Fruit fly (Drosophila melanogaster): ENCODE results near the gene CG42713.

Gene CG42713

dm6 chr2L:8879241-8879931, 11.9 kb upstream of the CG42713 start:
- no peak for TF ChIP-seq Crg-1 (GFP tag; optimal IDR thresholded peaks at IDR 0.05)
- TF ChIP-seq ovo (GFP tag; optimal IDR thresholded peaks at IDR 0.05): no peak
- TF ChIP-seq CG12768 (GFP tag; optimal IDR thresholded peaks at IDR 0.05): no peak
- no peak for TF ChIP-seq tj (GFP tag; optimal IDR thresholded peaks at IDR 0.05)
- TF ChIP-seq CG33017 (tag; optimal IDR thresholded peaks at IDR 0.05): no peak
- no peak for TF ChIP-seq CG1620 (GFP tag; optimal IDR thresholded peaks at IDR 0.05)
- TF ChIP-seq CG7101 (tag; optimal IDR thresholded peaks at IDR 0.05): no peak
- no peak for TF ChIP-seq CG11617 (GFP tag; optimal IDR thresholded peaks at IDR 0.05)
- no peak for TF ChIP-seq Clk (GFP tag; optimal IDR thresholded peaks at IDR 0.05)
- no peak for TF ChIP-seq Mnt (GFP tag; optimal IDR thresholded peaks at IDR 0.05)

- no peak for TF ChIP-seq pad (GFP tag; optimal IDR thresholded peaks at IDR 0.05)
- TF ChIP-seq cnc (optimal IDR thresholded peaks at IDR 0.05): no peak
- no peak for TF ChIP-seq cic (GFP tag; optimal IDR thresholded peaks at IDR 0.05)
- TF ChIP-seq CG5204 (GFP tag; optimal IDR thresholded peaks at IDR 0.05): no peak
- TF ChIP-seq Mnt (GFP tag; optimal IDR thresholded peaks at IDR 0.05): no peak
- TF ChIP-seq ovo (GFP tag; optimal IDR thresholded peaks at IDR 0.05): no peak
- TF ChIP-seq CG14711 (tag; optimal IDR thresholded peaks at IDR 0.05): no peak
Observed at dm6 chr2L:8881095-8881494, 10.1 kb upstream of the CG42713 start.

DNA sequence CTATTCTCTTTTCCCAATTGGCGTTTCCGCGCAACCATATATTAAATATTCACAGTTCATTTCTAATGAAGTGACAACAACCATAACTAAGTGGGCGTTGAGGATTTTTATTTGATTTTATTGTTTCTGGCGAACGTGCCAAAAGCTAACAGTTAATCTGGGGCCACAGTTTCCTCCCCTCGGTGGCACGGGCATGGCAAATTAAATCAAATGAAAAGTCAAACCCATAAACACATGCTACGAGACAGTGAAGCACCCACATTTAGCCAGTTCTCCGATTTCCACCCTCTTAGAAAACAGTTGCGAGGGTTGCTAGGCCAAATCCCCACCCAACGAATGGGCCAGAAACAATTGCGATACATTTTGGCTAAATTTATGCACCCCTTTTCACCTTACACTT, 7.1 kb upstream of the CG42713 start:
- TF ChIP-seq Hr96 (GFP tag; optimal IDR thresholded peaks at IDR 0.05) (no peak), CG14711 (tag; optimal IDR thresholded peaks at IDR 0.05) (no peak), bab1 (GFP tag; optimal IDR thresholded peaks at IDR 0.05) (no peak), CG12768 (GFP tag; optimal IDR thresholded peaks at IDR 0.05) (no peak), toe (GFP tag; optimal IDR thresholded peaks at IDR 0.05) (no peak), cic (GFP tag; optimal IDR thresholded peaks at IDR 0.05) (no peak), ovo (GFP tag; optimal IDR thresholded peaks at IDR 0.05) (no peak), Clk (GFP tag; optimal IDR thresholded peaks at IDR 0.05) (no peak), CG33017 (tag; optimal IDR thresholded peaks at IDR 0.05) (no peak), CG7101 (tag; optimal IDR thresholded peaks at IDR 0.05) (no peak), kay (GFP tag; ENCODE audit: borderline replicate concordance) (no peak), Crg-1 (GFP tag; optimal IDR thresholded peaks at IDR 0.05) (no peak), CG11617 (GFP tag; optimal IDR thresholded peaks at IDR 0.05) (no peak), CG1620 (GFP tag; optimal IDR thresholded peaks at IDR 0.05) (no peak)

- TF ChIP-seq tj (GFP tag; optimal IDR thresholded peaks at IDR 0.05) (no peak), CG12768 (GFP tag; optimal IDR thresholded peaks at IDR 0.05) (no peak), cnc (optimal IDR thresholded peaks at IDR 0.05) (no peak), Crg-1 (GFP tag; optimal IDR thresholded peaks at IDR 0.05) (no peak), toe (GFP tag; optimal IDR thresholded peaks at IDR 0.05) (no peak), Mnt (GFP tag; optimal IDR thresholded peaks at IDR 0.05) (no peak), pad (GFP tag; optimal IDR thresholded peaks at IDR 0.05) (no peak), CG7101 (tag; optimal IDR thresholded peaks at IDR 0.05) (no peak), Hr96 (GFP tag; optimal IDR thresholded peaks at IDR 0.05) (no peak), CG1620 (GFP tag; optimal IDR thresholded peaks at IDR 0.05) (no peak), bab1 (GFP tag; optimal IDR thresholded peaks at IDR 0.05) (no peak)
Observed at dm6 chr2L:8888210-8888609, 3.0 kb upstream of the CG42713 start.

- TF ChIP-seq toe (GFP tag; optimal IDR thresholded peaks at IDR 0.05) (peak; percentile 4), CG7101 (tag; optimal IDR thresholded peaks at IDR 0.05) (no peak), cic (GFP tag; optimal IDR thresholded peaks at IDR 0.05) (no peak), bab1 (GFP tag; optimal IDR thresholded peaks at IDR 0.05) (peak; percentile 7)
Observed at dm6 chr2L:8888720-8889119, 2.5 kb upstream of the CG42713 start.

DNA sequence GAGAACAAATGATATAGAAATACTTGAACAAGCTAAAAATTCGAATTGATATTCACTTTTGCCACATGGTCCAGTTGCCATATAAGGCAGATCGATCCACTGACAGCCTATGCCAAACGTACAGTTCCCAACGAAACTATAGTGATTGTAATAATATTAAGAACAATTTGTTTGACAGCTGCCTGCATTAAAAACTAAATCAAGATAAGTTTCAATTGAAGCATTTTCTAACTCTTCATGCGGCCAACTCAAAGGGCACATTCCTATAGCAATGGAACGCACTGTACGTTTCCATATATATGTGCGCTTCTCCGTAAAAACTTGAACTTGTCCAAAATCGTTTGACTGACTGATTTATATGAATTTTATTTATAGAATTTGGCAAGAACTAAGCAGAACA, 3.0 kb downstream of the CG42713 start:
- TF ChIP-seq Hr96 (GFP tag; optimal IDR thresholded peaks at IDR 0.05): no peak
- no peak for TF ChIP-seq CG7101 (tag; optimal IDR thresholded peaks at IDR 0.05)
- TF ChIP-seq CG14711 (tag; optimal IDR thresholded peaks at IDR 0.05): no peak
- no peak for TF ChIP-seq tj (GFP tag; optimal IDR thresholded peaks at IDR 0.05)
- no peak for TF ChIP-seq CG11617 (GFP tag; optimal IDR thresholded peaks at IDR 0.05)
- TF ChIP-seq Mnt (GFP tag; optimal IDR thresholded peaks at IDR 0.05): no peak
- no peak for TF ChIP-seq CG33017 (tag; optimal IDR thresholded peaks at IDR 0.05)
- no peak for TF ChIP-seq CG5204 (GFP tag; optimal IDR thresholded peaks at IDR 0.05)
- TF ChIP-seq cnc (optimal IDR thresholded peaks at IDR 0.05): no peak
- no peak for TF ChIP-seq CG1620 (GFP tag; optimal IDR thresholded peaks at IDR 0.05)
- no peak for TF ChIP-seq Crg-1 (GFP tag; optimal IDR thresholded peaks at IDR 0.05)
- TF ChIP-seq Clk (GFP tag; optimal IDR thresholded peaks at IDR 0.05): no peak
- TF ChIP-seq pad (GFP tag; optimal IDR thresholded peaks at IDR 0.05): no peak
- no peak for TF ChIP-seq ovo (GFP tag; optimal IDR thresholded peaks at IDR 0.05)
- no peak for TF ChIP-seq kay (GFP tag; ENCODE audit: borderline replicate concordance)
- TF ChIP-seq CG12768 (GFP tag; optimal IDR thresholded peaks at IDR 0.05): no peak
- TF ChIP-seq cic (GFP tag; optimal IDR thresholded peaks at IDR 0.05): no peak
- TF ChIP-seq CG7045 (GFP tag; optimal IDR thresholded peaks at IDR 0.05): no peak
- TF ChIP-seq bab1 (GFP tag; optimal IDR thresholded peaks at IDR 0.05): no peak
- TF ChIP-seq toe (GFP tag; optimal IDR thresholded peaks at IDR 0.05): no peak

Data from whole organism, adult.